Worm (Caenorhabditis elegans) whole organism, late embryonic: ENCODE data around the gene srw-135.

Experiments used
- F13H6.1 ChIP-seq: sonication (generic microtip); optimal IDR thresholded peaks from 2 replicates; lab custom pipeline; 2016; ENCODE audit warnings: missing genetic modification characterization, missing compliant biosample characterization
- ama-1 ChIP-seq: fragments of 150-350 bp; optimal IDR thresholded peaks from 2 replicates; lab custom pipeline; 2014
- che-1 ChIP-seq: sonication (generic microtip); optimal IDR thresholded peaks from 2 replicates; lab custom pipeline; 2016; ENCODE audit warnings: mild to moderate bottlenecking, missing genetic modification characterization, missing compliant biosample characterization
- elt-2 ChIP-seq: sonication (generic microtip); optimal IDR thresholded peaks from 2 replicates; lab custom pipeline; 2016; ENCODE audit warnings: missing genetic modification reagents, missing genetic modification characterization, missing compliant biosample characterization
- fkh-10 ChIP-seq: fragments of 150-350 bp; optimal IDR thresholded peaks from 2 replicates; lab custom pipeline; 2014; ENCODE audit warnings: missing biosample characterization, missing genetic modification reagents, missing genetic modification characterization
- hlh-6 ChIP-seq: sonication (generic microtip); optimal IDR thresholded peaks from 2 replicates; lab custom pipeline; 2016; ENCODE audit warnings: missing genotype, missing genetic modification characterization, missing compliant biosample characterization
- lin-11 ChIP-seq: fragments of 200-800 bp; sonication (Bioruptor generic); optimal IDR thresholded peaks from 2 replicates; lab custom pipeline; 2018; ENCODE audit warnings: mild to moderate bottlenecking, missing genetic modification characterization, missing compliant biosample characterization
- nfya-1 ChIP-seq: sonication (generic microtip); optimal IDR thresholded peaks from 2 replicates; lab custom pipeline; 2017; ENCODE audit warnings: missing genetic modification characterization, mild to moderate bottlenecking, missing compliant biosample characterization, antibody characterized with exemption, moderate library complexity
- nhr-11 ChIP-seq: fragments of 150-350 bp; optimal IDR thresholded peaks from 2 replicates; lab custom pipeline; 2014; ENCODE audit warnings: missing biosample characterization, missing genetic modification characterization
- nhr-232 ChIP-seq: sonication (generic microtip); optimal IDR thresholded peaks from 2 replicates; lab custom pipeline; 2016; ENCODE audit warnings: missing genetic modification characterization, missing compliant biosample characterization
- pros-1 ChIP-seq: fragments of 150-350 bp; optimal IDR thresholded peaks from 2 replicates; lab custom pipeline; 2014; ENCODE audit warnings: missing biosample characterization, missing genetic modification reagents, missing genetic modification characterization
- tbx-2 ChIP-seq: sonication (generic microtip); optimal IDR thresholded peaks from 2 replicates; lab custom pipeline; 2016; ENCODE audit warnings: missing genetic modification characterization, missing compliant biosample characterization
- unc-55 ChIP-seq: sonication (generic microtip); optimal IDR thresholded peaks from 2 replicates; lab custom pipeline; 2017; ENCODE audit warnings: missing biosample characterization, missing genetic modification reagents, missing genetic modification characterization
- unc-86 ChIP-seq: sonication (generic microtip); optimal IDR thresholded peaks from 2 replicates; lab custom pipeline; 2016; ENCODE audit warnings: missing genetic modification characterization, missing compliant biosample characterization

- TF ChIP-seq ama-1 (lab: Kevin White, UChicago) (no peak), elt-2 (tag; lab: Kevin White, UChicago) (no peak), unc-55 (GFP tag; lab: Kevin White, UChicago) (no peak), lin-11 (tag; lab: Kevin White, UChicago) (no peak), tbx-2 (tag; lab: Kevin White, UChicago) (no peak), fkh-10 (GFP tag; lab: Kevin White, UChicago) (no peak), che-1 (no peak), nfya-1 (no peak), nhr-232 (no peak), nhr-11 (no peak), pros-1 (tag; lab: Kevin White, UChicago) (no peak), unc-86 (tag; lab: Kevin White, UChicago) (no peak), hlh-6 (tag; lab: Kevin White, UChicago) (no peak), F13H6.1 (tag; lab: Kevin White, UChicago) (no peak)
Measured at ce11 chrV:3014185-3014584, 2.9 kb upstream of the srw-135 start, which contains the start of gene K12D9.1.
